Worm (Caenorhabditis elegans) whole organism, midembryonic: ENCODE data around the gene pqn-76.

Source experiments
- cog-1 ChIP-seq: sonication (generic microtip); optimal IDR thresholded peaks from 2 replicates; lab custom pipeline; 2016; ENCODE audit warnings: missing genetic modification characterization, missing compliant biosample characterization
- flt-1 ChIP-seq: fragments of 200-800 bp; sonication (Bioruptor generic); IDR thresholded peaks from 2 replicates; pipeline ENCODE4 v1.3.6; 2022; ENCODE audit warnings: missing genetic modification characterization, missing compliant biosample characterization
- ref-1 ChIP-seq: fragments of 200-800 bp; sonication (Bioruptor generic); conservative IDR thresholded peaks from 2 replicates; pipeline ENCODE4 v1.3.6; 2022; ENCODE audit warnings: missing genetic modification reagents, missing genetic modification characterization, missing compliant biosample characterization
- tab-1 ChIP-seq: fragments of 200-800 bp; sonication (Bioruptor generic); IDR thresholded peaks from 2 replicates; pipeline ENCODE4 v1.3.6; 2022; ENCODE audit warnings: missing genetic modification characterization, missing compliant biosample characterization
- ztf-29 ChIP-seq: fragments of 200-800 bp; sonication (Bioruptor generic); IDR thresholded peaks from 2 replicates; pipeline ENCODE4 v1.3.6; 2022; ENCODE audit warnings: missing genetic modification reagents, missing genetic modification characterization, missing compliant biosample characterization

DNA sequence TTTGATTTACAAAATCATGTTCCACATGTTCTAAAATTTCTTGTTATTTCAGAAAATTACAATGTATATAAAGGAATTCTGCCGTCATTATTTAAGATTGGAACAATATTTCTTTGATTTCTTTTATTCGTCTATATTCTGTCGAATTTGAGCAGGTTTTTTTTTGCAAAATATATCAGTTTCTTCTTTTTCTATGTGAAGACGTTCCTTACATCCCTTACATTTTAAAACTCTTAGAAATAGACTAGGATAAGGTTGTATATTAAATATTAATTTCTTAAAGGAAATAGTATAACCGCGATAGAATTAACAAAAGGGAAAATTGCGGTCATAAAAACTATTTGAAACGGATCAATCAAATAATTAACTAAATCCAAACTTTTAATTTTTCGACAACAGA, 10.0 kb downstream of the pqn-76 start:
- TF ChIP-seq ztf-29 (GFP tag; lab: Robert Waterston, UW), result no peak
- TF ChIP-seq tab-1 (GFP tag; lab: Robert Waterston, UW), result no peak
- no peak for TF ChIP-seq flt-1 (GFP tag; lab: Robert Waterston, UW)
- no peak for TF ChIP-seq cog-1 (tag; lab: Kevin White, UChicago)
- no peak for TF ChIP-seq ref-1 (GFP tag; lab: Robert Waterston, UW)
